Fruit fly (Drosophila melanogaster) whole organism, embryonic: ENCODE results near the gene chb.
A peak's percentile ranks its signal among the peaks of the same experiment; 100 is the strongest.

Source experiments
- B-H2 ChIP-seq: fragments of 200-800 bp; sonication (Bioruptor generic); optimal IDR thresholded peaks from 2 replicates; lab custom pipeline; 2018; ENCODE audit warnings: missing biosample characterization, mild to moderate bottlenecking, missing genetic modification characterization
- Blimp-1 ChIP-seq: fragments of 200-800 bp; sonication (Bioruptor generic); optimal IDR thresholded peaks from 3 replicates; lab custom pipeline; 2018; ENCODE audit warnings: missing biosample characterization, missing genetic modification characterization, mild to moderate bottlenecking, moderate library complexity, missing genetic modification reagents
- CG10209 ChIP-seq: fragments of 200-800 bp; sonication (Bioruptor generic); optimal IDR thresholded peaks from 3 replicates; lab custom pipeline; 2017; ENCODE audit warnings: missing biosample characterization, mild to moderate bottlenecking, missing genetic modification characterization, missing genetic modification reagents
- CG11456 ChIP-seq: fragments of 200-800 bp; sonication (Bioruptor generic); IDR thresholded peaks from 3 replicates; pipeline ENCODE4 v1.3.6; 2022; ENCODE audit warnings: missing biosample characterization, missing genetic modification characterization
- CG12659 ChIP-seq: fragments of 200-800 bp; sonication (Bioruptor generic); optimal IDR thresholded peaks from 3 replicates; lab custom pipeline; 2017; ENCODE audit warnings: mild to moderate bottlenecking, missing biosample characterization, missing genetic modification reagents, missing genetic modification characterization
- CG12769 ChIP-seq: fragments of 200-800 bp; sonication (Bioruptor generic); optimal IDR thresholded peaks from 2 replicates; lab custom pipeline; 2019; ENCODE audit warnings: missing biosample characterization, mild to moderate bottlenecking, missing genetic modification characterization, moderate library complexity
- CG14710 ChIP-seq: fragments of 200-800 bp; sonication (Bioruptor generic); optimal IDR thresholded peaks from 3 replicates; lab custom pipeline; 2019; ENCODE audit warnings: missing biosample characterization, mild to moderate bottlenecking, missing genetic modification characterization, moderate library complexity
- CG15011 ChIP-seq: fragments of 200-800 bp; sonication (Bioruptor generic); optimal IDR thresholded peaks from 3 replicates; lab custom pipeline; 2018; ENCODE audit warnings: missing biosample characterization, mild to moderate bottlenecking, missing genetic modification characterization
- CG15514 ChIP-seq: fragments of 200-800 bp; sonication (Bioruptor generic); optimal IDR thresholded peaks from 3 replicates; lab custom pipeline; 2017; ENCODE audit warnings: missing biosample characterization, missing genetic modification characterization, mild to moderate bottlenecking, moderate library complexity, missing genetic modification reagents
- CG15696 ChIP-seq: fragments of 200-800 bp; sonication (Bioruptor generic); optimal IDR thresholded peaks from 2 replicates; lab custom pipeline; 2019; ENCODE audit warnings: missing biosample characterization, mild to moderate bottlenecking, missing genetic modification characterization, moderate library complexity
- CG1603 ChIP-seq: fragments of 200-800 bp; sonication (Bioruptor generic); optimal IDR thresholded peaks from 2 replicates; lab custom pipeline; 2019; ENCODE audit warnings: missing biosample characterization, mild to moderate bottlenecking, missing genetic modification characterization, moderate library complexity
- CG16813 ChIP-seq: fragments of 200-800 bp; sonication (Bioruptor generic); IDR thresholded peaks from 3 replicates; pipeline ENCODE4 v1.3.6; 2022; ENCODE audit warnings: missing biosample characterization, missing genetic modification characterization; ENCODE audit not compliant: partially characterized antibody
- CG17385 ChIP-seq: fragments of 200-800 bp; sonication (Bioruptor generic); optimal IDR thresholded peaks from 3 replicates; lab custom pipeline; 2018; ENCODE audit warnings: missing biosample characterization, mild to moderate bottlenecking, missing genetic modification characterization
- CG18262 ChIP-seq: fragments of 200-800 bp; optimal IDR thresholded peaks from 3 replicates; lab custom pipeline; 2019; ENCODE audit warnings: missing biosample characterization, mild to moderate bottlenecking, missing genetic modification characterization, moderate library complexity
- CG3065 ChIP-seq: fragments of 200-800 bp; sonication (Bioruptor generic); optimal IDR thresholded peaks from 2 replicates; lab custom pipeline; 2016; ENCODE audit warnings: missing biosample characterization, missing genetic modification characterization
- CG31441 ChIP-seq: fragments of 200-800 bp; sonication (Bioruptor generic); IDR thresholded peaks from 2 replicates; pipeline ENCODE4 v1.3.6; 2022; ENCODE audit warnings: missing biosample characterization, missing genetic modification characterization
- CG5953 ChIP-seq: fragments of 200-800 bp; sonication (Bioruptor generic); IDR thresholded peaks from 2 replicates; pipeline ENCODE4 v1.3.6; 2022; ENCODE audit warnings: missing biosample characterization, missing genetic modification characterization
- CG6175 ChIP-seq: fragments of 200-800 bp; sonication (Bioruptor generic); IDR thresholded peaks from 3 replicates; pipeline ENCODE4 v1.3.6; 2022; ENCODE audit warnings: missing biosample characterization, missing genetic modification characterization
- CG6813 ChIP-seq: fragments of 200-800 bp; sonication (Bioruptor generic); optimal IDR thresholded peaks from 2 replicates; lab custom pipeline; 2017; ENCODE audit warnings: missing biosample characterization, missing genetic modification characterization, mild to moderate bottlenecking, moderate library complexity, missing genetic modification reagents
- CG8089 ChIP-seq: fragments of 200-800 bp; sonication (Bioruptor generic); optimal IDR thresholded peaks from 3 replicates; lab custom pipeline; 2016; ENCODE audit warnings: missing biosample characterization, missing genetic modification characterization
- CG9932 ChIP-seq: fragments of 200-800 bp; sonication (Bioruptor generic); IDR thresholded peaks from 2 replicates; pipeline ENCODE4 v1.3.6; 2022; ENCODE audit warnings: missing biosample characterization, missing genetic modification characterization
- CrebB ChIP-seq: fragments of 200-800 bp; sonication (Bioruptor generic); optimal IDR thresholded peaks from 3 replicates; lab custom pipeline; 2018; ENCODE audit warnings: missing biosample characterization, mild to moderate bottlenecking, missing genetic modification characterization
- Dad ChIP-seq: fragments of 200-800 bp; sonication (Bioruptor generic); optimal IDR thresholded peaks from 3 replicates; lab custom pipeline; 2016; ENCODE audit warnings: missing biosample characterization, missing genetic modification characterization
- Deaf1 ChIP-seq: fragments of 200-800 bp; optimal IDR thresholded peaks from 3 replicates; lab custom pipeline; 2019; ENCODE audit warnings: missing biosample characterization, mild to moderate bottlenecking, missing genetic modification characterization, moderate library complexity
- E2f1 ChIP-seq: fragments of 200-800 bp; sonication (Bioruptor generic); IDR thresholded peaks from 2 replicates; pipeline ENCODE4 v1.3.6; 2022; ENCODE audit warnings: missing biosample characterization, missing genetic modification characterization
- Gug ChIP-seq: fragments of 200-800 bp; sonication (Bioruptor generic); IDR thresholded peaks from 4 replicates; pipeline ENCODE4 v1.3.6; 2022; ENCODE audit warnings: missing biosample characterization, missing genetic modification characterization
- Hr3 ChIP-seq: fragments of 200-800 bp; sonication (Bioruptor generic); optimal IDR thresholded peaks from 3 replicates; lab custom pipeline; 2016; ENCODE audit warnings: missing biosample characterization, missing genetic modification characterization
- Hr39 ChIP-seq: fragments of >200 bp; optimal IDR thresholded peaks from 2 replicates; lab custom pipeline; 2017
- Lpt ChIP-seq: fragments of >200 bp; optimal IDR thresholded peaks from 2 replicates; lab custom pipeline; 2018; ENCODE audit warnings: missing biosample characterization, missing genetic modification characterization
- MESR4 ChIP-seq: fragments of 200-800 bp; sonication (Bioruptor generic); optimal IDR thresholded peaks from 2 replicates; lab custom pipeline; 2018; ENCODE audit warnings: missing biosample characterization, mild to moderate bottlenecking, missing genetic modification characterization, moderate library complexity
- Mrtf ChIP-seq: fragments of 200-800 bp; sonication (Bioruptor generic); IDR thresholded peaks from 3 replicates; pipeline ENCODE4 v1.3.6; 2022; ENCODE audit warnings: missing biosample characterization, missing genetic modification characterization
- Sry-δ ChIP-seq: fragments of 200-800 bp; sonication (Bioruptor generic); optimal IDR thresholded peaks from 2 replicates; lab custom pipeline; 2016; ENCODE audit warnings: missing biosample characterization, missing genetic modification characterization
- Xbp1 ChIP-seq: fragments of 200-800 bp; sonication (Bioruptor generic); optimal IDR thresholded peaks from 3 replicates; lab custom pipeline; 2016; ENCODE audit warnings: missing biosample characterization, mild to moderate bottlenecking, missing genetic modification characterization
- YL-1 ChIP-seq: fragments of 200-800 bp; sonication (Bioruptor generic); optimal IDR thresholded peaks from 3 replicates; lab custom pipeline; 2017; ENCODE audit warnings: missing biosample characterization, mild to moderate bottlenecking, missing genetic modification characterization
- abd-A ChIP-seq: fragments of 200-800 bp; sonication (Bioruptor generic); optimal IDR thresholded peaks from 3 replicates; lab custom pipeline; 2019; ENCODE audit warnings: missing biosample characterization, mild to moderate bottlenecking, missing genetic modification characterization, moderate library complexity
- en ChIP-seq: fragments of 200-800 bp; sonication (Bioruptor generic); optimal IDR thresholded peaks from 2 replicates; lab custom pipeline; 2016; ENCODE audit warnings: missing biosample characterization, missing genetic modification characterization
- ewg ChIP-seq: fragments of 200-800 bp; sonication (Bioruptor generic); optimal IDR thresholded peaks from 3 replicates; lab custom pipeline; 2017; ENCODE audit warnings: mild to moderate bottlenecking, missing biosample characterization, missing genetic modification reagents, missing genetic modification characterization
- fru ChIP-seq: fragments of >200 bp; optimal IDR thresholded peaks from 2 replicates; lab custom pipeline; 2017
- fu2 ChIP-seq: fragments of 200-800 bp; sonication (Bioruptor generic); optimal IDR thresholded peaks from 2 replicates; lab custom pipeline; 2016; ENCODE audit warnings: missing biosample characterization, missing genetic modification characterization
- gcm ChIP-seq: fragments of 200-800 bp; sonication (Bioruptor generic); optimal IDR thresholded peaks from 2 replicates; lab custom pipeline; 2019; ENCODE audit warnings: missing biosample characterization, mild to moderate bottlenecking, missing genetic modification characterization, moderate library complexity
- grau ChIP-seq: fragments of 200-800 bp; optimal IDR thresholded peaks from 3 replicates; lab custom pipeline; 2019; ENCODE audit warnings: missing biosample characterization, mild to moderate bottlenecking, missing genetic modification characterization, moderate library complexity
- h ChIP-seq: fragments of >200 bp; optimal IDR thresholded peaks from 2 replicates; lab custom pipeline; 2017
- kay ChIP-seq: fragments of 200-800 bp; sonication (Bioruptor generic); optimal IDR thresholded peaks from 2 replicates; lab custom pipeline; 2016; ENCODE audit warnings: missing biosample characterization, missing genetic modification characterization
- mirr ChIP-seq: fragments of 200-800 bp; sonication (Bioruptor generic); optimal IDR thresholded peaks from 3 replicates; lab custom pipeline; 2018; ENCODE audit warnings: missing biosample characterization, mild to moderate bottlenecking, missing genetic modification characterization
- onecut ChIP-seq: fragments of 200-800 bp; sonication (Bioruptor generic); IDR thresholded peaks from 2 replicates; pipeline ENCODE4 v1.3.6; 2022; ENCODE audit warnings: missing biosample characterization, missing genetic modification characterization
- scrt ChIP-seq: fragments of 200-800 bp; sonication (Bioruptor generic); optimal IDR thresholded peaks from 2 replicates; lab custom pipeline; 2018; ENCODE audit warnings: missing biosample characterization, mild to moderate bottlenecking, missing genetic modification characterization, moderate library complexity
- sd ChIP-seq: fragments of 200-800 bp; sonication (Bioruptor generic); optimal IDR thresholded peaks from 3 replicates; lab custom pipeline; 2018; ENCODE audit warnings: missing biosample characterization, mild to moderate bottlenecking, missing genetic modification characterization, moderate library complexity
- sqz ChIP-seq: fragments of 200-800 bp; sonication (Bioruptor generic); optimal IDR thresholded peaks from 3 replicates; lab custom pipeline; 2018; ENCODE audit warnings: missing biosample characterization, mild to moderate bottlenecking, missing genetic modification characterization
- trh ChIP-seq: fragments of 200-800 bp; sonication (Bioruptor generic); optimal IDR thresholded peaks from 2 replicates; lab custom pipeline; 2016; ENCODE audit warnings: missing biosample characterization, missing genetic modification characterization
- zen2 ChIP-seq: fragments of 200-800 bp; sonication (Bioruptor generic); IDR thresholded peaks from 3 replicates; pipeline ENCODE4 v1.3.6; 2022; ENCODE audit warnings: missing biosample characterization, missing genetic modification characterization; ENCODE audit not compliant: partially characterized antibody
- zfh2 ChIP-seq: fragments of 200-800 bp; sonication (Bioruptor generic); optimal IDR thresholded peaks from 2 replicates; lab custom pipeline; 2016; ENCODE audit warnings: missing biosample characterization, missing genetic modification characterization

chb gene

dm6 chr3L:21194392-21194925 is 21.8 kb downstream of the chb start (continued):
- no peak for TF ChIP-seq Lpt (GFP tag; lab: Kevin White, UChicago)
- TF ChIP-seq CG17385 (GFP tag; lab: Kevin White, UChicago) = no peak
- peak; percentile 53 for TF ChIP-seq Deaf1 (tag; lab: Kevin White, UChicago)
- TF ChIP-seq Dad (GFP tag; lab: Kevin White, UChicago) = no peak
- peak; percentile 10 for TF ChIP-seq abd-A
- TF ChIP-seq CG15011 = no peak
- peak; percentile 86 for TF ChIP-seq ewg
- TF ChIP-seq zfh2 = no peak
- no peak for TF ChIP-seq en
- peak; percentile 87 for TF ChIP-seq onecut (GFP tag; lab: Robert Waterston, UW)
- no peak for TF ChIP-seq CG3065
- no peak for TF ChIP-seq E2f1
- TF ChIP-seq CG15514 (GFP tag; lab: Kevin White, UChicago) = peak; percentile 12
- TF ChIP-seq CG31441 = no peak
- TF ChIP-seq scrt = peak; percentile 2
- TF ChIP-seq sd (tag; lab: Kevin White, UChicago) = peak; percentile 65
- no peak for TF ChIP-seq MESR4 (GFP tag; lab: Kevin White, UChicago)
- 0 out of 3 replicates have a peak, but pooled peaks have one; percentile 8 for TF ChIP-seq zen2 (GFP tag; lab: Robert Waterston, UW)
- peak; percentile 70 for TF ChIP-seq sqz (GFP tag; lab: Kevin White, UChicago)
- no peak for TF ChIP-seq CG15696
- no peak for TF ChIP-seq B-H2 (GFP tag; lab: Kevin White, UChicago)
- no peak for TF ChIP-seq CG18262
- no peak for TF ChIP-seq Blimp-1 (GFP tag; lab: Kevin White, UChicago)

dm6 chr3L:21196563-21196962 is 23.9 kb downstream of the chb start, which contains the start of the genes Targ3 and park:
Gene Targ3, plus strand, starts transcription at chr3L:21196831.
Gene park, minus strand, starts transcription at chr3L:21196853.
- TF ChIP-seq CG6175 (GFP tag; lab: Robert Waterston, UW) (no peak), Hr3 (GFP tag; lab: Kevin White, UChicago) (peak; percentile 1), CG11456 (GFP tag; lab: Robert Waterston, UW) (no peak), YL-1 (peak; percentile 66), kay (GFP tag; lab: Kevin White, UChicago) (no peak), ewg (peak; percentile 11), CG1603 (peak; percentile 68), CG12659 (GFP tag; lab: Kevin White, UChicago) (peak; percentile 60), Xbp1 (peak; percentile 60), grau (peak; percentile 20), CG14710 (tag; lab: Kevin White, UChicago) (peak; percentile 15), CG9932 (GFP tag; lab: Robert Waterston, UW) (peak; percentile 29; the same call in 1 of the 2 replicates), trh (GFP tag; lab: Kevin White, UChicago) (no peak), CG12769 (peak; percentile 57), CG15514 (GFP tag; lab: Kevin White, UChicago) (peak; percentile 41), sd (tag; lab: Kevin White, UChicago) (no peak), CG6813 (no peak), CrebB (tag; lab: Kevin White, UChicago) (no peak), CG5953 (GFP tag; lab: Robert Waterston, UW) (no peak), Gug (0 out of 4 replicates have a peak, but pooled peaks have one; percentile 4), gcm (GFP tag; lab: Kevin White, UChicago) (no peak), CG8089 (GFP tag; lab: Kevin White, UChicago) (no peak), fu2 (GFP tag; lab: Kevin White, UChicago) (peak; percentile 21), Mrtf (no peak), h (no peak), CG10209 (GFP tag; lab: Kevin White, UChicago) (peak; percentile 30), Hr39 (no peak), Sry-δ (GFP tag; lab: Kevin White, UChicago) (peak; percentile 20), CG16813 (GFP tag; lab: Robert Waterston, UW) (no peak), fru (no peak), mirr (GFP tag; lab: Kevin White, UChicago) (peak; percentile 40)
